Worm (Caenorhabditis elegans) whole organism, young adult: Measurements from ENCODE around the gene nhr-152.

Experiments used
- B0035.1 ChIP-seq: sonication (generic microtip); optimal IDR thresholded peaks from 2 replicates; lab custom pipeline; 2016; ENCODE audit warnings: missing genetic modification characterization, mild to moderate bottlenecking, missing compliant biosample characterization, missing genotype, missing genetic modification reagents
- C17E4.6 ChIP-seq: fragments of 200-800 bp; sonication (Bioruptor generic); IDR thresholded peaks from 2 replicates; pipeline ENCODE4 v1.3.6; 2022; ENCODE audit warnings: missing genetic modification reagents, missing genetic modification characterization, missing compliant biosample characterization
- F22D6.2 ChIP-seq: sonication (generic microtip); optimal IDR thresholded peaks from 2 replicates; lab custom pipeline; 2016; ENCODE audit warnings: mild to moderate bottlenecking, missing genetic modification characterization, missing compliant biosample characterization
- F33H1.4 ChIP-seq: fragments of 200-800 bp; sonication (Bioruptor generic); IDR thresholded peaks from 2 replicates; pipeline ENCODE4 v1.3.6; 2022; ENCODE audit warnings: missing genetic modification reagents, missing genetic modification characterization, missing compliant biosample characterization
- F55B11.4 ChIP-seq: sonication (generic microtip); optimal IDR thresholded peaks from 2 replicates; lab custom pipeline; 2016; ENCODE audit warnings: missing compliant biosample characterization, missing genetic modification characterization, borderline replicate concordance; ENCODE audit not compliant: insufficient read depth
- F57C9.4 ChIP-seq: sonication (generic microtip); optimal IDR thresholded peaks from 2 replicates; lab custom pipeline; 2017; ENCODE audit warnings: mild to moderate bottlenecking, missing genetic modification characterization, missing compliant biosample characterization
- K12H6.12 ChIP-seq: fragments of 200-800 bp; sonication (Bioruptor generic); optimal IDR thresholded peaks from 2 replicates; lab custom pipeline; 2018; ENCODE audit warnings: mild to moderate bottlenecking, missing genetic modification characterization, missing compliant biosample characterization
- T07F8.4 ChIP-seq: sonication (generic microtip); optimal IDR thresholded peaks from 2 replicates; lab custom pipeline; 2016; ENCODE audit warnings: mild to moderate bottlenecking, missing genetic modification characterization, moderate library complexity, missing compliant biosample characterization
- Y53F4B.3 ChIP-seq: fragments of 200-800 bp; sonication (Bioruptor generic); IDR thresholded peaks from 2 replicates; pipeline ENCODE4 v1.3.6; 2022; ENCODE audit warnings: missing genetic modification reagents, missing genetic modification characterization, missing compliant biosample characterization
- Y67H2A.10 ChIP-seq: fragments of 200-800 bp; sonication (Bioruptor generic); conservative IDR thresholded peaks from 2 replicates; pipeline ENCODE4 v1.3.6; 2022; ENCODE audit warnings: missing genetic modification reagents, missing genetic modification characterization, missing compliant biosample characterization
- ZK185.1 ChIP-seq: sonication (generic microtip); optimal IDR thresholded peaks from 2 replicates; lab custom pipeline; 2016; ENCODE audit warnings: mild to moderate bottlenecking, missing genetic modification characterization, missing compliant biosample characterization; ENCODE audit not compliant: poor library complexity, severe bottlenecking
- athp-1 ChIP-seq: sonication (generic microtip); optimal IDR thresholded peaks from 2 replicates; lab custom pipeline; 2017; ENCODE audit warnings: mild to moderate bottlenecking, missing genetic modification characterization, missing compliant biosample characterization
- attf-3 ChIP-seq: fragments of 200-800 bp; sonication (Bioruptor generic); conservative IDR thresholded peaks from 2 replicates; pipeline ENCODE4 v1.3.6; 2022; ENCODE audit warnings: missing genetic modification reagents, missing genetic modification characterization, missing compliant biosample characterization
- attf-5 ChIP-seq: fragments of 200-800 bp; sonication (Bioruptor generic); optimal IDR thresholded peaks from 2 replicates; lab custom pipeline; 2018; ENCODE audit warnings: mild to moderate bottlenecking, missing genetic modification characterization, missing compliant biosample characterization
- attf-6 ChIP-seq: fragments of 200-800 bp; sonication (Bioruptor generic); IDR thresholded peaks from 2 replicates; pipeline ENCODE4 v1.3.6; 2022; ENCODE audit warnings: missing genetic modification reagents, missing genetic modification characterization, missing compliant biosample characterization
- bed-2 ChIP-seq: fragments of 200-800 bp; sonication (Bioruptor generic); IDR thresholded peaks from 2 replicates; pipeline ENCODE4 v1.3.6; 2022; ENCODE audit warnings: missing genetic modification reagents, missing genetic modification characterization, missing compliant biosample characterization
- cebp-2 ChIP-seq: fragments of 200-800 bp; sonication (Bioruptor generic); IDR thresholded peaks from 2 replicates; pipeline ENCODE4 v1.3.6; 2022; ENCODE audit warnings: missing genetic modification characterization, missing compliant biosample characterization
- ceh-100 ChIP-seq: fragments of 200-800 bp; sonication (Bioruptor generic); IDR thresholded peaks from 2 replicates; pipeline ENCODE4 v1.3.6; 2022; ENCODE audit warnings: missing genetic modification reagents, missing genetic modification characterization, missing compliant biosample characterization
- ceh-91 ChIP-seq: fragments of 200-800 bp; sonication (Bioruptor generic); IDR thresholded peaks from 2 replicates; pipeline ENCODE4 v1.3.6; 2022; ENCODE audit warnings: missing genetic modification reagents, missing genetic modification characterization, missing compliant biosample characterization
- dox-1 ChIP-seq: fragments of 200-800 bp; sonication (Bioruptor generic); IDR thresholded peaks from 2 replicates; pipeline ENCODE4 v1.3.6; 2022; ENCODE audit warnings: missing genetic modification reagents, missing genetic modification characterization, missing compliant biosample characterization
- ets-4 ChIP-seq: fragments of 200-800 bp; sonication (Bioruptor generic); optimal IDR thresholded peaks from 2 replicates; lab custom pipeline; 2018; ENCODE audit warnings: mild to moderate bottlenecking, missing genetic modification characterization, missing compliant biosample characterization
- lag-1 ChIP-seq: fragments of 200-800 bp; sonication (Bioruptor generic); IDR thresholded peaks from 2 replicates; pipeline ENCODE4 v1.3.6; 2022; ENCODE audit warnings: missing genetic modification reagents, missing genetic modification characterization, missing compliant biosample characterization
- let-607 ChIP-seq, 2 experiments: fragments of 200-800 bp in 1 of 2; sonication (Bioruptor generic) in 1 of 2; sonication (generic microtip) in 1 of 2; optimal IDR thresholded peaks; 2 replicates each; lab custom pipeline; 2016 to 2018; ENCODE audit warnings: mild to moderate bottlenecking in 2 of 2, missing compliant biosample characterization in 2 of 2, missing genetic modification characterization in 2 of 2, moderate library complexity in 2 of 2, missing genotype in 1 of 2
- lir-1 ChIP-seq: fragments of 200-800 bp; sonication (Bioruptor generic); conservative IDR thresholded peaks from 2 replicates; pipeline ENCODE4 v1.3.6; 2022; ENCODE audit warnings: missing genetic modification reagents, missing genetic modification characterization, missing compliant biosample characterization
- lsl-1 ChIP-seq: fragments of 200-800 bp; sonication (Bioruptor generic); optimal IDR thresholded peaks from 2 replicates; lab custom pipeline; 2018; ENCODE audit warnings: mild to moderate bottlenecking, missing genetic modification characterization, moderate library complexity, missing compliant biosample characterization
- lsy-27 ChIP-seq: sonication (generic microtip); optimal IDR thresholded peaks from 2 replicates; lab custom pipeline; 2017; ENCODE audit warnings: missing genetic modification characterization, mild to moderate bottlenecking, missing compliant biosample characterization, antibody characterized with exemption, missing genotype, borderline replicate concordance; ENCODE audit not compliant: insufficient read depth
- madf-3 ChIP-seq: fragments of 200-800 bp; sonication (Bioruptor generic); IDR thresholded peaks from 2 replicates; pipeline ENCODE4 v1.3.6; 2022; ENCODE audit warnings: missing genetic modification reagents, missing genetic modification characterization, missing compliant biosample characterization
- madf-6 ChIP-seq: fragments of 200-800 bp; sonication (Bioruptor generic); IDR thresholded peaks from 2 replicates; pipeline ENCODE4 v1.3.6; 2022; ENCODE audit warnings: missing genetic modification reagents, missing genetic modification characterization, missing compliant biosample characterization
- mcd-1 ChIP-seq: fragments of 200-800 bp; sonication (Bioruptor generic); IDR thresholded peaks from 2 replicates; pipeline ENCODE4 v1.3.6; 2022; ENCODE audit warnings: missing genetic modification reagents, missing genetic modification characterization, missing compliant biosample characterization
- nfyb-1 ChIP-seq: fragments of 200-800 bp; sonication (Bioruptor generic); IDR thresholded peaks from 2 replicates; pipeline ENCODE4 v1.3.6; 2022; ENCODE audit warnings: missing genetic modification reagents, missing genetic modification characterization, missing compliant biosample characterization
- nhr-27 ChIP-seq: fragments of 200-800 bp; sonication (Bioruptor generic); optimal IDR thresholded peaks from 2 replicates; lab custom pipeline; 2018; ENCODE audit warnings: mild to moderate bottlenecking, missing genetic modification characterization, moderate library complexity, missing compliant biosample characterization
- nhr-80 ChIP-seq: sonication (generic microtip); optimal IDR thresholded peaks from 2 replicates; lab custom pipeline; 2016; ENCODE audit warnings: missing genetic modification characterization, missing compliant biosample characterization
- pbrm-1 ChIP-seq: fragments of 200-800 bp; sonication (Bioruptor generic); IDR thresholded peaks from 2 replicates; pipeline ENCODE4 v1.3.6; 2022; ENCODE audit warnings: missing genetic modification reagents, missing genetic modification characterization, missing compliant biosample characterization
- rcor-1 ChIP-seq: fragments of 200-800 bp; sonication (Bioruptor generic); IDR thresholded peaks from 2 replicates; pipeline ENCODE4 v1.3.6; 2022; ENCODE audit warnings: missing genetic modification reagents, missing genetic modification characterization, missing compliant biosample characterization
- repo-1 ChIP-seq: sonication (generic microtip); optimal IDR thresholded peaks from 2 replicates; lab custom pipeline; 2017; ENCODE audit warnings: mild to moderate bottlenecking, missing genetic modification characterization, missing compliant biosample characterization
- rpc-1 ChIP-seq, 2 experiments: fragments of 150-350 bp in 1 of 2; sonication (generic microtip) in 1 of 2; optimal IDR thresholded peaks; 2 replicates each; lab custom pipeline; 2014 to 2018; ENCODE audit warnings: missing biosample characterization in 1 of 2, missing genetic modification characterization in 1 of 2, missing genetic modification reagents in 1 of 2, missing genotype in 1 of 2
- sdz-38 ChIP-seq: sonication (generic microtip); optimal IDR thresholded peaks from 2 replicates; lab custom pipeline; 2016; ENCODE audit warnings: missing genotype, missing genetic modification characterization, missing compliant biosample characterization
- snpc-1.3 ChIP-seq: sonication (generic microtip); optimal IDR thresholded peaks from 2 replicates; lab custom pipeline; 2017; ENCODE audit warnings: missing genetic modification characterization, mild to moderate bottlenecking, missing compliant biosample characterization, antibody characterized with exemption, moderate library complexity, missing genotype, missing genetic modification reagents; ENCODE audit not compliant: insufficient read depth
- snpc-3.4 ChIP-seq: sonication (generic microtip); optimal IDR thresholded peaks from 2 replicates; lab custom pipeline; 2017; ENCODE audit warnings: missing genetic modification characterization, mild to moderate bottlenecking, missing compliant biosample characterization, antibody characterized with exemption, moderate library complexity, missing genotype, missing genetic modification reagents
- tbp1 ChIP-seq: fragments of 200-800 bp; sonication (Bioruptor generic); optimal IDR thresholded peaks from 2 replicates; lab custom pipeline; 2018; ENCODE audit warnings: mild to moderate bottlenecking, missing genetic modification characterization, missing compliant biosample characterization
- tbx-9 ChIP-seq: sonication (generic microtip); optimal IDR thresholded peaks from 2 replicates; lab custom pipeline; 2016; ENCODE audit warnings: borderline replicate concordance, missing genetic modification characterization, inconsistent platforms, missing compliant biosample characterization
- unc-62 ChIP-seq: fragments of 150-350 bp; optimal IDR thresholded peaks from 2 replicates; lab custom pipeline; 2014; ENCODE audit warnings: missing biosample characterization, missing genetic modification reagents, missing genetic modification characterization
- zim-3 ChIP-seq: sonication (generic microtip); optimal IDR thresholded peaks from 2 replicates; lab custom pipeline; 2017; ENCODE audit warnings: mild to moderate bottlenecking, missing genetic modification characterization, moderate library complexity, missing compliant biosample characterization
- ztf-18 ChIP-seq: sonication (generic microtip); optimal IDR thresholded peaks from 2 replicates; lab custom pipeline; 2016; ENCODE audit warnings: missing genotype, mild to moderate bottlenecking, missing genetic modification characterization, missing compliant biosample characterization
- ztf-28 ChIP-seq: fragments of 200-800 bp; sonication (Bioruptor generic); IDR thresholded peaks from 2 replicates; pipeline ENCODE4 v1.3.6; 2022; ENCODE audit warnings: missing genetic modification reagents, missing genetic modification characterization, missing compliant biosample characterization
- ztf-3 ChIP-seq: fragments of 200-800 bp; sonication (Bioruptor generic); optimal IDR thresholded peaks from 2 replicates; lab custom pipeline; 2018; ENCODE audit warnings: mild to moderate bottlenecking, missing genetic modification characterization, missing compliant biosample characterization

nhr-152 gene

ce11 chrV:7730488-7730887 is 44.3 kb downstream of the nhr-152 start (continued):
- TF ChIP-seq zim-3 (tag; lab: Kevin White, UChicago), result no peak
- peak; percentile 30 for TF ChIP-seq snpc-3.4 (tag; lab: Kevin White, UChicago)
- no peak for TF ChIP-seq mcd-1 (GFP tag; lab: Robert Waterston, UW)
- peak; percentile 44; the same call in 1 of the 2 replicates for TF ChIP-seq madf-6 (GFP tag; lab: Robert Waterston, UW)
- TF ChIP-seq tbx-9 (tag; lab: Kevin White, UChicago), result no peak
- TF ChIP-seq nhr-80 (tag; lab: Kevin White, UChicago), result no peak
- no peak for TF ChIP-seq bed-2 (GFP tag; lab: Robert Waterston, UW)
- no peak for TF ChIP-seq nhr-27
- TF ChIP-seq ets-4 (GFP tag; lab: Kevin White, UChicago), result no peak
- TF ChIP-seq F33H1.4, result peak; percentile 8; the same call in 1 of the 2 replicates
- no peak for TF ChIP-seq C17E4.6 (GFP tag; lab: Robert Waterston, UW)
- TF ChIP-seq let-607 (tag; optimal IDR thresholded peaks at IDR 0.05; lab: Kevin White, UChicago), result no peak
- TF ChIP-seq ztf-18 (tag; lab: Kevin White, UChicago), result no peak
- TF ChIP-seq F57C9.4 (tag; lab: Kevin White, UChicago), result no peak
- no peak for TF ChIP-seq attf-5 (GFP tag; lab: Kevin White, UChicago)
- no peak for TF ChIP-seq B0035.1
- no peak for TF ChIP-seq ceh-91 (GFP tag; lab: Robert Waterston, UW)
- TF ChIP-seq ztf-3 (GFP tag; lab: Kevin White, UChicago), result no peak
- TF ChIP-seq lag-1, result no peak
- TF ChIP-seq lsy-27 (tag; lab: Kevin White, UChicago), result no peak
- TF ChIP-seq snpc-1.3 (tag; lab: Kevin White, UChicago), result no peak
- TF ChIP-seq attf-6 (GFP tag; lab: Robert Waterston, UW), result no peak
- TF ChIP-seq madf-3 (GFP tag; lab: Robert Waterston, UW), result no peak
- 0 out of 2 replicates have a peak, but pooled peaks have one; percentile 30 for TF ChIP-seq rcor-1 (GFP tag; lab: Robert Waterston, UW)
- TF ChIP-seq dox-1, result peak; percentile 45; the same call in 1 of the 2 replicates
- no peak for TF ChIP-seq ceh-100 (GFP tag; lab: Robert Waterston, UW)
- TF ChIP-seq Y53F4B.3 (GFP tag; lab: Robert Waterston, UW), result no peak
- peak; percentile 49 for TF ChIP-seq K12H6.12

- no peak for TF ChIP-seq tbx-9 (tag; lab: Kevin White, UChicago)
- TF ChIP-seq pbrm-1 (GFP tag; lab: Robert Waterston, UW), result 0 out of 2 replicates have a peak, but pooled peaks have one; percentile 32
- TF ChIP-seq F22D6.2 (tag; lab: Kevin White, UChicago), result no peak
- TF ChIP-seq unc-62 (GFP tag; lab: Kevin White, UChicago), result no peak
- TF ChIP-seq rpc-1 (optimal IDR thresholded peaks at IDR 0.05; lab: Kevin White, UChicago), result no peak
- no peak for TF ChIP-seq rpc-1 (tag; optimal IDR thresholded peaks at IDR 0.05; lab: Kevin White, UChicago)
- TF ChIP-seq madf-6 (GFP tag; lab: Robert Waterston, UW), result peak; percentile 42; the same call in 1 of the 2 replicates
- no peak for TF ChIP-seq bed-2 (GFP tag; lab: Robert Waterston, UW)
- TF ChIP-seq Y67H2A.10, result no peak
- TF ChIP-seq repo-1 (tag; lab: Kevin White, UChicago), result no peak
- no peak for TF ChIP-seq F55B11.4 (tag; lab: Kevin White, UChicago)
- no peak for TF ChIP-seq ztf-28 (GFP tag; lab: Robert Waterston, UW)
- TF ChIP-seq lir-1 (GFP tag; lab: Robert Waterston, UW), result no peak
- no peak for TF ChIP-seq ztf-3 (GFP tag; lab: Kevin White, UChicago)
- TF ChIP-seq dox-1, result no peak
- no peak for TF ChIP-seq ZK185.1 (tag; lab: Kevin White, UChicago)
- peak; percentile 58 for TF ChIP-seq nfyb-1 (GFP tag; lab: Robert Waterston, UW)
- TF ChIP-seq tbp1 (GFP tag; lab: Kevin White, UChicago), result no peak
- TF ChIP-seq cebp-2 (GFP tag; lab: Robert Waterston, UW), result 0 out of 2 replicates have a peak, but pooled peaks have one; percentile 77
- no peak for TF ChIP-seq T07F8.4
- TF ChIP-seq sdz-38 (tag; lab: Kevin White, UChicago), result no peak
- TF ChIP-seq athp-1 (tag; lab: Kevin White, UChicago), result peak; percentile 49
- TF ChIP-seq ceh-91 (GFP tag; lab: Robert Waterston, UW), result no peak
- TF ChIP-seq attf-3 (GFP tag; lab: Robert Waterston, UW), result no peak
- TF ChIP-seq lsl-1 (GFP tag; lab: Kevin White, UChicago), result no peak
These were observed 47.2 kb downstream of the nhr-152 start for ce11 chrV:7733240-7733765.
